Fruit fly (Drosophila melanogaster): ENCODE data around the gene Spn77Ba.
A peak's percentile ranks its signal among the peaks of the same experiment; 100 is the strongest.

Spn77Ba gene

DNA sequence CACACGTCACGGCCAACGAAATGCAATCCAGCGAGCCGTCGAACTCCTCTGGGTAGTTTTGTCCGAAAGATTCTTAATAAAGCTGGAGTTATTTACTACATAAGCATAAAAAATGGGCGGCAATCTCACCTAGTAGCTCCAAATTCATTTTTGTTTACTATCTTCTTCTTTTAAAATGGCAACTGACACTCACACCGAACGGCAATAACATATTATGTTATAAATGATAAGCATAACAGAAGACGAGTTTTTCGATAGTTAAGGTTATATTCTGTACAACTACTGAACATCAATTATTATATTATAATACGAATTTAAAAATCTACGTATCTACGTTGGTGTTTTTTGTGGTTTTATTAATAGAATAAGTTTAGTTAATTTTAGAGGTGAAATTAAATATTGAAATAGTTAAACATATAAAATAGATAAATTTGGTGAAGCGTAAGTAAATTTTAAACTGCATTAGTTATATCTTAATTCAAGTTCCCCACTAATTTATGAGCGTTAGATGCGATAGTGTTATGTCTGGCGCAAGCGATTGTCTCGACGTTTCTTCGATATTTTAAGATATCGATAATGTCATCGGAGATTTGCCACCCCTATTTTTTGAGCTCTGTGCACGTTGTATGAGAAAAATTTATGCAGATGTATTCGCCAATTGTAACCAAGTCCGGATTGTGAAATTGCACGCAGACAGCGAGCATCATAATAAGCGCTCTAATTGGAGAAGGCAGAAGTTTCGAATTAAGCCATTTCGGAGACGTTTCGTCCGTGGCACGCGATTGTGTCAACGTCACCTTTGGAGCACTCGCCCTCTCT is 31.0 kb downstream of the Spn77Ba start, which contains the start of the genes Rbbp5 and eRF1 (continued):
- TF ChIP-seq CG12071 (GFP tag; optimal IDR thresholded peaks at IDR 0.05) (no peak), zen2 (GFP tag; IDR thresholded peaks at IDR 0.05; ENCODE audit: partially characterized antibody) (peak; percentile 80), Xrp1 (GFP tag; IDR thresholded peaks at IDR 0.05) (peak; percentile 80), slou (GFP tag; optimal IDR thresholded peaks at IDR 0.05) (peak; percentile 74), CG4617 (GFP tag; optimal IDR thresholded peaks at IDR 0.05; ENCODE audit: borderline replicate concordance) (peak; percentile 83), ato (GFP tag; IDR thresholded peaks at IDR 0.05; ENCODE audit: partially characterized antibody) (peak; percentile 81), CG6175 (GFP tag; IDR thresholded peaks at IDR 0.05) (no peak), bsh (GFP tag; optimal IDR thresholded peaks at IDR 0.05) (peak in 1 of 2 experiments; percentile 75), CG32532 (GFP tag; IDR thresholded peaks at IDR 0.05) (peak; percentile 87), Xbp1 (GFP tag; optimal IDR thresholded peaks at IDR 0.05) (peak; percentile 89), lola (GFP tag; optimal IDR thresholded peaks at IDR 0.05) (peak in 1 of 3 experiments; percentile 77), CG14860 (GFP tag; IDR thresholded peaks at IDR 0.05; ENCODE audit: partially characterized antibody) (peak; percentile 86), CG31388 (GFP tag; optimal IDR thresholded peaks at IDR 0.05) (peak; percentile 65), Ada2b (GFP tag; IDR thresholded peaks at IDR 0.05) (peak; percentile 57; the same call in 1 of the 2 replicates), zen (tag; optimal IDR thresholded peaks at IDR 0.05) (peak; percentile 79), CG1233 (GFP tag; optimal IDR thresholded peaks at IDR 0.05) (peak; percentile 61), emc (GFP tag; optimal IDR thresholded peaks at IDR 0.05) (peak; percentile 9), Adf1 (GFP tag; IDR thresholded peaks at IDR 0.05) (no peak), Bteb2 (GFP tag; optimal IDR thresholded peaks at IDR 0.05) (peak; percentile 58), bab2 (GFP tag; optimal IDR thresholded peaks at IDR 0.05) (peak; percentile 60), mam (GFP tag; optimal IDR thresholded peaks at IDR 0.05) (peak; percentile 81), CG14965 (GFP tag; optimal IDR thresholded peaks at IDR 0.05; ENCODE audit: borderline replicate concordance) (no peak), Hmx (GFP tag; optimal IDR thresholded peaks at IDR 0.05) (peak; percentile 11), tx (GFP tag; optimal IDR thresholded peaks at IDR 0.05) (peak; percentile 60), YL-1 (GFP tag; optimal IDR thresholded peaks at IDR 0.05) (peak; percentile 47), CG16815 (GFP tag; optimal IDR thresholded peaks at IDR 0.05) (peak; percentile 58), p53 (GFP tag; optimal IDR thresholded peaks at IDR 0.05) (no peak), Opbp (GFP tag; IDR thresholded peaks at IDR 0.05; ENCODE audit: partially characterized antibody) (peak; percentile 94), jumu (GFP tag; optimal IDR thresholded peaks at IDR 0.05) (peak; percentile 33), vvl (GFP tag; IDR thresholded peaks at IDR 0.05) (peak; percentile 16; the same call in 1 of the 2 replicates), Rx (GFP tag; IDR thresholded peaks at IDR 0.05) (peak; percentile 56; the same call in 1 of the 2 replicates), CG16813 (GFP tag; IDR thresholded peaks at IDR 0.05; ENCODE audit: partially characterized antibody) (peak; percentile 94), vfl (GFP tag; optimal IDR thresholded peaks at IDR 0.05) (peak; percentile 71), stwl (tag; optimal IDR thresholded peaks at IDR 0.05) (peak; percentile 41), Awh (GFP tag; IDR thresholded peaks at IDR 0.05) (peak; percentile 75), CoRest (tag; optimal IDR thresholded peaks at IDR 0.05) (peak; percentile 88), h (optimal IDR thresholded peaks at IDR 0.05) (no peak), CG8478 (optimal IDR thresholded peaks at IDR 0.05) (no peak), sisA (GFP tag; IDR thresholded peaks at IDR 0.05) (no peak; the same call in 1 of the 2 replicates), Dad (GFP tag; optimal IDR thresholded peaks at IDR 0.05) (peak; percentile 54), eve (GFP tag; optimal IDR thresholded peaks at IDR 0.05) (no peak), Ptx1 (GFP tag; IDR thresholded peaks at IDR 0.05) (peak; percentile 81), CG13287 (GFP tag; IDR thresholded peaks at IDR 0.05; ENCODE audit: partially characterized antibody) (peak; percentile 86), CG31441 (GFP tag; IDR thresholded peaks at IDR 0.05) (peak; percentile 80; the same call in 1 of the 2 replicates), Atf3 (GFP tag; optimal IDR thresholded peaks at IDR 0.05) (peak; percentile 50), CG3838 (GFP tag; optimal IDR thresholded peaks at IDR 0.05) (peak; percentile 29), pnt (GFP tag; optimal IDR thresholded peaks at IDR 0.05) (peak; percentile 57), CG15696 (tag; optimal IDR thresholded peaks at IDR 0.05) (peak; percentile 80), sqz (GFP tag; optimal IDR thresholded peaks at IDR 0.05) (no peak)
